Fruit fly (Drosophila melanogaster) whole organism, embryonic: ENCODE measurements around the gene CG34180.

Experiments
- Atf-2 ChIP-seq: fragments of 200-800 bp; sonication (Bioruptor generic); optimal IDR thresholded peaks from 2 replicates; lab custom pipeline; 2016; ENCODE audit warnings: missing biosample characterization, missing genetic modification characterization
- B-H2 ChIP-seq: fragments of 200-800 bp; sonication (Bioruptor generic); optimal IDR thresholded peaks from 2 replicates; lab custom pipeline; 2018; ENCODE audit warnings: missing biosample characterization, mild to moderate bottlenecking, missing genetic modification characterization
- CG11085 ChIP-seq: fragments of 200-800 bp; sonication (Bioruptor generic); IDR thresholded peaks from 2 replicates; pipeline ENCODE4 v1.3.6; 2022; ENCODE audit warnings: missing biosample characterization, missing genetic modification characterization
- CG11696 ChIP-seq: fragments of 200-800 bp; sonication (Bioruptor generic); IDR thresholded peaks from 2 replicates; pipeline ENCODE4 v1.3.6; 2022; ENCODE audit warnings: missing biosample characterization, missing genetic modification characterization
- CG12744 ChIP-seq: fragments of 200-800 bp; sonication (Bioruptor generic); optimal IDR thresholded peaks from 2 replicates; lab custom pipeline; 2016; ENCODE audit warnings: missing biosample characterization, missing genetic modification characterization
- CG13287 ChIP-seq: fragments of 200-800 bp; sonication (Bioruptor generic); IDR thresholded peaks from 2 replicates; pipeline ENCODE4 v1.3.6; 2022; ENCODE audit warnings: missing biosample characterization, missing genetic modification characterization; ENCODE audit not compliant: partially characterized antibody
- CG14710 ChIP-seq: fragments of 200-800 bp; sonication (Bioruptor generic); optimal IDR thresholded peaks from 3 replicates; lab custom pipeline; 2019; ENCODE audit warnings: missing biosample characterization, mild to moderate bottlenecking, missing genetic modification characterization, moderate library complexity
- CG16813 ChIP-seq: fragments of 200-800 bp; sonication (Bioruptor generic); IDR thresholded peaks from 3 replicates; pipeline ENCODE4 v1.3.6; 2022; ENCODE audit warnings: missing biosample characterization, missing genetic modification characterization; ENCODE audit not compliant: partially characterized antibody
- CG17361 ChIP-seq: fragments of 200-800 bp; sonication (Bioruptor generic); IDR thresholded peaks from 3 replicates; pipeline ENCODE4 v1.3.6; 2022; ENCODE audit warnings: missing biosample characterization, missing genetic modification characterization
- CG17568 ChIP-seq: fragments of 200-800 bp; sonication (Bioruptor generic); optimal IDR thresholded peaks from 2 replicates; lab custom pipeline; 2018; ENCODE audit warnings: missing biosample characterization, mild to moderate bottlenecking, missing genetic modification characterization, moderate library complexity
- CG31441 ChIP-seq: fragments of 200-800 bp; sonication (Bioruptor generic); IDR thresholded peaks from 2 replicates; pipeline ENCODE4 v1.3.6; 2022; ENCODE audit warnings: missing biosample characterization, missing genetic modification characterization
- CG32767 ChIP-seq: fragments of 200-800 bp; sonication (Bioruptor generic); IDR thresholded peaks from 2 replicates; pipeline ENCODE4 v1.3.6; 2022; ENCODE audit warnings: missing biosample characterization, missing genetic modification characterization
- CG3281 ChIP-seq: fragments of 200-800 bp; sonication (Bioruptor generic); optimal IDR thresholded peaks from 3 replicates; lab custom pipeline; 2017; ENCODE audit warnings: missing biosample characterization, mild to moderate bottlenecking, missing genetic modification characterization
- CG34422 ChIP-seq: fragments of 200-800 bp; sonication (Bioruptor generic); IDR thresholded peaks from 3 replicates; pipeline ENCODE4 v1.3.6; 2022; ENCODE audit warnings: missing biosample characterization, missing genetic modification characterization
- CG4424 ChIP-seq: fragments of 200-800 bp; sonication (Bioruptor generic); optimal IDR thresholded peaks from 3 replicates; lab custom pipeline; 2016; ENCODE audit warnings: missing biosample characterization, missing genetic modification characterization
- CG4854 ChIP-seq: fragments of 200-800 bp; sonication (Bioruptor generic); optimal IDR thresholded peaks from 2 replicates; lab custom pipeline; 2016; ENCODE audit warnings: missing biosample characterization, missing genetic modification characterization, inconsistent platforms
- CG6689 ChIP-seq: fragments of 200-800 bp; sonication (Bioruptor generic); IDR thresholded peaks from 2 replicates; pipeline ENCODE4 v1.3.6; 2022; ENCODE audit warnings: missing biosample characterization, missing genetic modification characterization
- CG7786 ChIP-seq: fragments of 200-800 bp; sonication (Bioruptor generic); optimal IDR thresholded peaks from 2 replicates; lab custom pipeline; 2016; ENCODE audit warnings: missing biosample characterization, missing genetic modification characterization
- CG9727 ChIP-seq: fragments of 200-800 bp; sonication (Bioruptor generic); optimal IDR thresholded peaks from 3 replicates; lab custom pipeline; 2017; ENCODE audit warnings: missing biosample characterization, mild to moderate bottlenecking, missing genetic modification characterization
- CG9817 ChIP-seq: fragments of 200-800 bp; sonication (Bioruptor generic); optimal IDR thresholded peaks from 2 replicates; lab custom pipeline; 2018; ENCODE audit warnings: missing biosample characterization, mild to moderate bottlenecking, missing genetic modification characterization, moderate library complexity
- CrebB ChIP-seq: fragments of 200-800 bp; sonication (Bioruptor generic); optimal IDR thresholded peaks from 3 replicates; lab custom pipeline; 2018; ENCODE audit warnings: missing biosample characterization, mild to moderate bottlenecking, missing genetic modification characterization
- Dll ChIP-seq: fragments of 200-800 bp; sonication (Bioruptor generic); IDR thresholded peaks from 4 replicates; pipeline ENCODE4 v1.3.6; 2022; ENCODE audit warnings: missing biosample characterization, missing genetic modification characterization; ENCODE audit not compliant: partially characterized antibody
- Doc3 ChIP-seq: fragments of 200-800 bp; sonication (Bioruptor generic); IDR thresholded peaks from 3 replicates; pipeline ENCODE4 v1.3.6; 2022; ENCODE audit warnings: missing biosample characterization, missing genetic modification characterization; ENCODE audit not compliant: partially characterized antibody
- HLH54F ChIP-seq: fragments of 200-800 bp; sonication (Bioruptor generic); optimal IDR thresholded peaks from 3 replicates; lab custom pipeline; 2016; ENCODE audit warnings: missing biosample characterization, missing genetic modification characterization
- HmgD ChIP-seq: fragments of 200-800 bp; sonication (Bioruptor generic); optimal IDR thresholded peaks from 3 replicates; lab custom pipeline; 2016; ENCODE audit warnings: missing biosample characterization, missing genetic modification characterization
- Hr39 ChIP-seq: fragments of >200 bp; optimal IDR thresholded peaks from 2 replicates; lab custom pipeline; 2017
- NC2α ChIP-seq: fragments of 200-800 bp; sonication (Bioruptor generic); optimal IDR thresholded peaks from 2 replicates; lab custom pipeline; 2016; ENCODE audit warnings: missing biosample characterization, missing genetic modification characterization
- NfI ChIP-seq: fragments of 200-800 bp; sonication (Bioruptor generic); optimal IDR thresholded peaks from 3 replicates; lab custom pipeline; 2018; ENCODE audit warnings: missing biosample characterization, mild to moderate bottlenecking, missing genetic modification characterization, moderate library complexity
- Ssrp ChIP-seq: fragments of 200-800 bp; sonication (Bioruptor generic); optimal IDR thresholded peaks from 2 replicates; lab custom pipeline; 2018; ENCODE audit warnings: missing biosample characterization, mild to moderate bottlenecking, missing genetic modification characterization, moderate library complexity
- ap ChIP-seq: fragments of 200-800 bp; sonication (Bioruptor generic); IDR thresholded peaks from 2 replicates; pipeline ENCODE4 v1.3.6; 2022; ENCODE audit warnings: missing biosample characterization, missing genetic modification characterization
- ash1 ChIP-seq: fragments of 200-800 bp; sonication (Bioruptor generic); optimal IDR thresholded peaks from 2 replicates; lab custom pipeline; 2018; ENCODE audit warnings: missing biosample characterization, mild to moderate bottlenecking, missing genetic modification characterization
- bsh ChIP-seq, 2 experiments: fragments of 200-800 bp; sonication (Bioruptor generic); optimal IDR thresholded peaks; 2 replicates each; lab custom pipeline; 2017 to 2018; ENCODE audit warnings: mild to moderate bottlenecking in 2 of 2, missing biosample characterization in 2 of 2, missing genetic modification characterization in 2 of 2, moderate library complexity in 1 of 2
- btn ChIP-seq: fragments of 200-800 bp; sonication (Bioruptor generic); optimal IDR thresholded peaks from 2 replicates; lab custom pipeline; 2016; ENCODE audit warnings: missing biosample characterization, missing genetic modification characterization
- dmrt11E ChIP-seq: fragments of 200-800 bp; sonication (Bioruptor generic); optimal IDR thresholded peaks from 3 replicates; lab custom pipeline; 2018; ENCODE audit warnings: missing biosample characterization, mild to moderate bottlenecking, missing genetic modification characterization, moderate library complexity
- eve ChIP-seq, 2 experiments: fragments of >200 bp; optimal IDR thresholded peaks; 2 replicates each; lab custom pipeline; 2017; ENCODE audit warnings: missing biosample characterization in 2 of 2, missing genetic modification characterization in 2 of 2
- fd3F ChIP-seq: fragments of 200-800 bp; sonication (Bioruptor generic); optimal IDR thresholded peaks from 2 replicates; lab custom pipeline; 2018; ENCODE audit warnings: missing biosample characterization, mild to moderate bottlenecking, missing genetic modification characterization, moderate library complexity
- gce ChIP-seq: fragments of 200-800 bp; sonication (Bioruptor generic); IDR thresholded peaks from 3 replicates; pipeline ENCODE4 v1.3.6; 2022; ENCODE audit warnings: missing biosample characterization, missing genetic modification characterization
- hkb ChIP-seq, 2 experiments: fragments of 200-800 bp in 1 of 2; fragments of >200 bp in 1 of 2; sonication (Bioruptor generic) in 1 of 2; IDR thresholded peaks in 1 of 2; optimal IDR thresholded peaks in 1 of 2; 2 replicates each; pipeline versions ENCODE4 v1.3.6 to Lab custom; 2017 to 2022; ENCODE audit warnings: missing biosample characterization in 1 of 2, missing genetic modification characterization in 1 of 2
- hth ChIP-seq: fragments of >200 bp; optimal IDR thresholded peaks from 2 replicates; lab custom pipeline; 2017; ENCODE audit warnings: inconsistent platforms
- insv ChIP-seq, 2 experiments: fragments of 200-800 bp; sonication (Bioruptor generic); optimal IDR thresholded peaks; 3 replicates each; lab custom pipeline; 2016 to 2018; ENCODE audit warnings: missing biosample characterization in 2 of 2, missing genetic modification characterization in 2 of 2
- mirr ChIP-seq: fragments of 200-800 bp; sonication (Bioruptor generic); optimal IDR thresholded peaks from 3 replicates; lab custom pipeline; 2018; ENCODE audit warnings: missing biosample characterization, mild to moderate bottlenecking, missing genetic modification characterization
- onecut ChIP-seq: fragments of 200-800 bp; sonication (Bioruptor generic); IDR thresholded peaks from 2 replicates; pipeline ENCODE4 v1.3.6; 2022; ENCODE audit warnings: missing biosample characterization, missing genetic modification characterization
- prd ChIP-seq, 3 experiments: fragments of >200 bp in 2 of 3; fragments of 200-800 bp in 1 of 3; sonication (Bioruptor generic) in 1 of 3; optimal IDR thresholded peaks in 2 of 3; IDR thresholded peaks in 1 of 3; 2 replicates in 2 of 3; 3 replicates in 1 of 3; pipeline versions ENCODE4 v1.3.6 to Lab custom; 2017 to 2022; ENCODE audit warnings: missing biosample characterization in 1 of 3, missing genetic modification characterization in 1 of 3
- repo ChIP-seq: fragments of 200-800 bp; sonication (Bioruptor generic); optimal IDR thresholded peaks from 2 replicates; lab custom pipeline; 2016; ENCODE audit warnings: missing biosample characterization, missing genetic modification characterization
- sug ChIP-seq: fragments of 200-800 bp; optimal IDR thresholded peaks from 2 replicates; lab custom pipeline; 2019; ENCODE audit warnings: missing biosample characterization, mild to moderate bottlenecking, missing genetic modification characterization, moderate library complexity
- tap ChIP-seq: fragments of 200-800 bp; optimal IDR thresholded peaks from 3 replicates; lab custom pipeline; 2019; ENCODE audit warnings: missing biosample characterization, mild to moderate bottlenecking, missing genetic modification characterization, moderate library complexity
- tin ChIP-seq: fragments of 200-800 bp; sonication (Bioruptor generic); optimal IDR thresholded peaks from 3 replicates; lab custom pipeline; 2016; ENCODE audit warnings: missing biosample characterization, missing genetic modification characterization
- trh ChIP-seq: fragments of 200-800 bp; sonication (Bioruptor generic); optimal IDR thresholded peaks from 2 replicates; lab custom pipeline; 2016; ENCODE audit warnings: missing biosample characterization, missing genetic modification characterization
- usp ChIP-seq: fragments of >200 bp; optimal IDR thresholded peaks from 2 replicates; lab custom pipeline; 2017; ENCODE audit warnings: missing biosample characterization, missing genetic modification characterization

The CG34180 gene

dm6 chr2L:6045972-6046718 is 14.2 kb upstream of the CG34180 start, which contains the start of gene Pfas (continued):
- TF ChIP-seq ap, result no peak
- no peak for TF ChIP-seq usp
- TF ChIP-seq CG32767 (GFP tag; lab: Robert Waterston, UW), result no peak
- no peak for TF ChIP-seq hkb (optimal IDR thresholded peaks at IDR 0.05; lab: Kevin White, UChicago)
- no peak; the same call in 1 of the 2 replicates for TF ChIP-seq hkb (GFP tag; IDR thresholded peaks at IDR 0.05; lab: Robert Waterston, UW)
- peak; percentile 26 for TF ChIP-seq HmgD (GFP tag; lab: Kevin White, UChicago)
- TF ChIP-seq CG16813, result no peak
- no peak for TF ChIP-seq NC2α (GFP tag; lab: Kevin White, UChicago)
- TF ChIP-seq eve (GFP tag; optimal IDR thresholded peaks at IDR 0.05; lab: Kevin White, UChicago), result no peak
- TF ChIP-seq repo (GFP tag; lab: Kevin White, UChicago), result peak; percentile 27
- TF ChIP-seq trh (GFP tag; lab: Kevin White, UChicago), result no peak
- TF ChIP-seq CG6689 (GFP tag; lab: Robert Waterston, UW), result no peak
- no peak for TF ChIP-seq CG11696 (GFP tag; lab: Robert Waterston, UW)
- TF ChIP-seq CG4424 (GFP tag; lab: Kevin White, UChicago), result peak; percentile 58
- no peak for TF ChIP-seq CG17568 (GFP tag; lab: Kevin White, UChicago)
- TF ChIP-seq CG11085, result no peak
- TF ChIP-seq gce (GFP tag; lab: Robert Waterston, UW), result 0 out of 3 replicates have a peak, but pooled peaks have one; percentile 30
- no peak for TF ChIP-seq Ssrp
- peak; percentile 5 for TF ChIP-seq tin
- peak; percentile 66 for TF ChIP-seq CrebB (tag; lab: Kevin White, UChicago)
- no peak for TF ChIP-seq CG34422 (GFP tag; lab: Robert Waterston, UW)
- TF ChIP-seq CG13287 (GFP tag; lab: Robert Waterston, UW), result no peak
- peak; percentile 18 for TF ChIP-seq ash1 (GFP tag; lab: Kevin White, UChicago)
- peak; percentile 73 for TF ChIP-seq CG3281 (GFP tag; lab: Kevin White, UChicago)
- TF ChIP-seq CG12744 (GFP tag; lab: Kevin White, UChicago), result no peak
- no peak for TF ChIP-seq tap (tag; lab: Kevin White, UChicago)
- peak; percentile 16 for TF ChIP-seq CG14710 (tag; lab: Kevin White, UChicago)
- TF ChIP-seq NfI (GFP tag; lab: Kevin White, UChicago), result peak; percentile 63
- no peak for TF ChIP-seq Dll (GFP tag; lab: Robert Waterston, UW)
- no peak for TF ChIP-seq Hr39 (lab: Kevin White, UChicago)
- no peak; the same call in 2 of the 3 replicates for TF ChIP-seq CG17361 (GFP tag; lab: Robert Waterston, UW)
- TF ChIP-seq onecut (GFP tag; lab: Robert Waterston, UW), result peak; percentile 43; the same call in 1 of the 2 replicates
- peak; percentile 75 for TF ChIP-seq mirr (GFP tag; lab: Kevin White, UChicago)
- peak; percentile 56 for TF ChIP-seq CG7786 (GFP tag; lab: Kevin White, UChicago)
- peak; percentile 68 for TF ChIP-seq sug
- TF ChIP-seq HLH54F (GFP tag; lab: Kevin White, UChicago), result peak; percentile 72
- peak; percentile 62 for TF ChIP-seq CG9727
- no peak for TF ChIP-seq Doc3
- TF ChIP-seq btn (GFP tag; lab: Kevin White, UChicago), result no peak
- peak; percentile 15 for TF ChIP-seq Atf-2 (GFP tag; lab: Kevin White, UChicago)
- TF ChIP-seq B-H2, result peak; percentile 83
- no peak for TF ChIP-seq fd3F
- no peak for TF ChIP-seq insv (GFP tag; optimal IDR thresholded peaks at IDR 0.05; lab: Kevin White, UChicago)
- TF ChIP-seq bsh (GFP tag; optimal IDR thresholded peaks at IDR 0.05; lab: Kevin White, UChicago), result peak in 1 of 2 experiments; percentile 45
- TF ChIP-seq CG9817, result peak; percentile 31
- no peak for TF ChIP-seq dmrt11E (tag; lab: Kevin White, UChicago)
- TF ChIP-seq CG4854 (GFP tag; lab: Kevin White, UChicago), result peak; percentile 46
- TF ChIP-seq prd (optimal IDR thresholded peaks at IDR 0.05; lab: Kevin White, UChicago), result no peak
- TF ChIP-seq prd (GFP tag; IDR thresholded peaks at IDR 0.05; lab: Robert Waterston, UW), result 0 out of 3 replicates have a peak, but pooled peaks have one; percentile 35
- TF ChIP-seq CG31441 (GFP tag; lab: Robert Waterston, UW), result no peak
- no peak for TF ChIP-seq hth (lab: Kevin White, UChicago)
